Worm (Caenorhabditis elegans) whole organism, mixed stage, embryonic: ENCODE results near the gene srz-67.

Experiments used
- drap-1 ChIP-seq: fragments of 200-800 bp; sonication (Bioruptor generic); optimal IDR thresholded peaks from 3 replicates; lab custom pipeline; 2018; ENCODE audit warnings: mild to moderate bottlenecking, missing genetic modification characterization, missing compliant biosample characterization
- lsy-2 ChIP-seq: fragments of 150-350 bp; optimal IDR thresholded peaks from 2 replicates; lab custom pipeline; 2014; ENCODE audit warnings: missing biosample characterization, missing genetic modification characterization
- mab-5 ChIP-seq: fragments of 150-350 bp; optimal IDR thresholded peaks from 2 replicates; lab custom pipeline; 2014; ENCODE audit warnings: missing biosample characterization, missing genetic modification characterization
- pha-4 ChIP-seq: fragments of 150-350 bp; optimal IDR thresholded peaks from 2 replicates; lab custom pipeline; 2018; ENCODE audit warnings: missing biosample characterization, missing genetic modification reagents, missing genetic modification characterization
- snpc-4 ChIP-seq: fragments of 150-350 bp; optimal IDR thresholded peaks from 2 replicates; lab custom pipeline; 2014; ENCODE audit warnings: missing biosample characterization, missing genetic modification characterization

ce11 chrII:3277686-3278085 lies 40.7 kb upstream of the srz-67 start, which contains the start of gene F02E11.4:
- no peak for TF ChIP-seq lsy-2 (tag; lab: Kevin White, UChicago)
- TF ChIP-seq pha-4 (tag; lab: Kevin White, UChicago), result no peak
- TF ChIP-seq drap-1, result no peak
- TF ChIP-seq snpc-4, result no peak
- TF ChIP-seq mab-5 (tag; lab: Kevin White, UChicago), result no peak
